Fruit fly (Drosophila melanogaster) whole organism, wandering third instar larva: ENCODE data around the gene CG11562.
A peak's percentile ranks its signal among the peaks of the same experiment; 100 is the strongest.

ENCODE experiments used
- Abd-B ChIP-seq: fragments of >200 bp; optimal IDR thresholded peaks from 2 replicates; lab custom pipeline; 2017; ENCODE audit warnings: missing biosample characterization, missing genetic modification characterization
- CG32264 ChIP-seq: fragments of 200-800 bp; sonication (Bioruptor generic); optimal IDR thresholded peaks from 2 replicates; lab custom pipeline; 2016; ENCODE audit warnings: missing biosample characterization, missing genetic modification characterization
- CG9705 ChIP-seq: fragments of 200-800 bp; sonication (Bioruptor generic); optimal IDR thresholded peaks from 2 replicates; lab custom pipeline; 2018; ENCODE audit warnings: missing biosample characterization, mild to moderate bottlenecking, missing genetic modification characterization
- CrebA ChIP-seq: fragments of 200-800 bp; sonication (Bioruptor generic); optimal IDR thresholded peaks from 2 replicates; lab custom pipeline; 2016; ENCODE audit warnings: missing biosample characterization, mild to moderate bottlenecking, missing genetic modification characterization, borderline replicate concordance
- Dfd ChIP-seq: fragments of >200 bp; optimal IDR thresholded peaks from 2 replicates; lab custom pipeline; 2017; ENCODE audit warnings: missing biosample characterization, missing genetic modification characterization
- Dif ChIP-seq: fragments of 200-275, 200-300 bp; sonication (Bioruptor generic); optimal IDR thresholded peaks from 2 replicates; lab custom pipeline; 2018; ENCODE audit warnings: missing biosample characterization, missing genetic modification characterization; ENCODE audit not compliant: partially characterized antibody
- GATAd ChIP-seq: sonication (Bioruptor generic); optimal IDR thresholded peaks from 2 replicates; lab custom pipeline; 2016; ENCODE audit warnings: missing biosample characterization, missing genetic modification characterization
- HLH106 ChIP-seq: fragments of 200-800 bp; optimal IDR thresholded peaks from 3 replicates; lab custom pipeline; 2019; ENCODE audit warnings: missing biosample characterization, mild to moderate bottlenecking, missing genetic modification characterization, moderate library complexity
- Hnf4 ChIP-seq: fragments of 200-800 bp; sonication (Bioruptor generic); optimal IDR thresholded peaks from 2 replicates; lab custom pipeline; 2016; ENCODE audit warnings: missing biosample characterization, mild to moderate bottlenecking, missing genetic modification characterization
- Hr78 ChIP-seq: fragments of >200 bp; optimal IDR thresholded peaks from 2 replicates; lab custom pipeline; 2017; ENCODE audit warnings: missing biosample characterization, missing genetic modification characterization
- Hr83 ChIP-seq: fragments of 200-300 bp; sonication (Bioruptor generic); optimal IDR thresholded peaks from 2 replicates; lab custom pipeline; 2016; ENCODE audit warnings: missing biosample characterization, mild to moderate bottlenecking, missing genetic modification characterization, moderate library complexity; ENCODE audit not compliant: poor library complexity, severe bottlenecking
- Mio ChIP-seq: sonication (Bioruptor generic); optimal IDR thresholded peaks from 2 replicates; lab custom pipeline; 2016; ENCODE audit warnings: missing biosample characterization, missing genetic modification characterization
- Myc ChIP-seq: fragments of >200 bp; optimal IDR thresholded peaks from 2 replicates; lab custom pipeline; 2017
- N ChIP-seq: fragments of >200 bp; optimal IDR thresholded peaks from 2 replicates; lab custom pipeline; 2018; ENCODE audit warnings: missing biosample characterization, missing external identifiers, missing genetic modification characterization
- Rel ChIP-seq, 2 experiments: fragments of 200-800 bp; sonication (Bioruptor generic) in 1 of 2; optimal IDR thresholded peaks; 2 replicates in 1 of 2; 3 replicates in 1 of 2; lab custom pipeline; 2016 to 2019; ENCODE audit warnings: mild to moderate bottlenecking in 2 of 2, missing biosample characterization in 2 of 2, missing genetic modification characterization in 2 of 2, moderate library complexity in 1 of 2
- Sp1 ChIP-seq: fragments of 200-800 bp; sonication (Bioruptor generic); optimal IDR thresholded peaks from 3 replicates; lab custom pipeline; 2019; ENCODE audit warnings: missing biosample characterization, mild to moderate bottlenecking, missing genetic modification characterization, moderate library complexity
- Vsx2 ChIP-seq: fragments of 200-300, 225-300 bp; sonication (Bioruptor generic); optimal IDR thresholded peaks from 2 replicates; lab custom pipeline; 2018; ENCODE audit warnings: missing biosample characterization, missing genetic modification characterization; ENCODE audit not compliant: partially characterized antibody
- br ChIP-seq: fragments of 200-800 bp; sonication (Bioruptor generic); optimal IDR thresholded peaks from 2 replicates; lab custom pipeline; 2016; ENCODE audit warnings: missing biosample characterization, missing genetic modification characterization
- brk ChIP-seq: fragments of 200-800 bp; sonication (Bioruptor generic); optimal IDR thresholded peaks from 2 replicates; lab custom pipeline; 2016; ENCODE audit warnings: missing biosample characterization, mild to moderate bottlenecking, missing genetic modification characterization
- dl ChIP-seq, 2 experiments: fragments of 175-275, 200-275 bp in 1 of 2; fragments of 200-275 bp in 1 of 2; sonication (Bioruptor generic); optimal IDR thresholded peaks; lab custom pipeline; 2018; ENCODE audit warnings: mild to moderate bottlenecking in 2 of 2, missing biosample characterization in 2 of 2, missing genetic modification characterization in 2 of 2, moderate library complexity in 2 of 2; ENCODE audit not compliant: partially characterized antibody in 2 of 2, insufficient read depth in 1 of 2
- dmrt93B ChIP-seq: fragments of 200-800 bp; sonication (Bioruptor generic); optimal IDR thresholded peaks from 2 replicates; lab custom pipeline; 2018; ENCODE audit warnings: missing biosample characterization, mild to moderate bottlenecking, missing genetic modification characterization
- dsf ChIP-seq: sonication (Bioruptor generic); optimal IDR thresholded peaks from 2 replicates; lab custom pipeline; 2016; ENCODE audit warnings: missing biosample characterization, missing genetic modification characterization, borderline replicate concordance
- ey ChIP-seq: fragments of 200-800 bp; sonication (Bioruptor generic); optimal IDR thresholded peaks from 2 replicates; lab custom pipeline; 2016; ENCODE audit warnings: missing biosample characterization, missing genetic modification characterization
- foxo ChIP-seq, 2 experiments: fragments of 200-800 bp; sonication (Bioruptor generic); optimal IDR thresholded peaks; 2 replicates in 1 of 2; 3 replicates in 1 of 2; lab custom pipeline; 2016 to 2017; ENCODE audit warnings: missing biosample characterization in 2 of 2, missing genetic modification characterization in 2 of 2
- fru ChIP-seq: fragments of 200-800 bp; sonication (Bioruptor generic); optimal IDR thresholded peaks from 3 replicates; lab custom pipeline; 2016; ENCODE audit warnings: missing biosample characterization, mild to moderate bottlenecking, missing genetic modification characterization
- h ChIP-seq: fragments of 200-800 bp; sonication (Bioruptor generic); optimal IDR thresholded peaks from 3 replicates; lab custom pipeline; 2016; ENCODE audit warnings: missing biosample characterization, mild to moderate bottlenecking, missing genetic modification characterization
- lola ChIP-seq: fragments of >200 bp; optimal IDR thresholded peaks from 2 replicates; lab custom pipeline; 2017; ENCODE audit warnings: missing biosample characterization, missing genetic modification characterization
- pan ChIP-seq: fragments of >200 bp; optimal IDR thresholded peaks from 2 replicates; lab custom pipeline; 2017
- psq ChIP-seq: fragments of 200-800 bp; sonication (Bioruptor generic); optimal IDR thresholded peaks from 3 replicates; lab custom pipeline; 2017; ENCODE audit warnings: missing biosample characterization, mild to moderate bottlenecking, missing genetic modification characterization, moderate library complexity
- rgr ChIP-seq: fragments of 200-800 bp; sonication (Bioruptor generic); optimal IDR thresholded peaks from 3 replicates; lab custom pipeline; 2016; ENCODE audit warnings: missing biosample characterization, mild to moderate bottlenecking, missing genetic modification characterization
- sage ChIP-seq: fragments of 200-800 bp; sonication (Bioruptor generic); optimal IDR thresholded peaks from 2 replicates; lab custom pipeline; 2016; ENCODE audit warnings: missing biosample characterization, mild to moderate bottlenecking, missing genetic modification characterization
- sv ChIP-seq: fragments of 200-800 bp; sonication (Bioruptor generic); optimal IDR thresholded peaks from 3 replicates; lab custom pipeline; 2016; ENCODE audit warnings: missing biosample characterization, missing genetic modification characterization
- tai ChIP-seq: sonication (Bioruptor generic); optimal IDR thresholded peaks from 2 replicates; lab custom pipeline; 2016; ENCODE audit warnings: missing biosample characterization, missing genetic modification characterization
- usp ChIP-seq: fragments of >200 bp; optimal IDR thresholded peaks from 2 replicates; lab custom pipeline; 2017; ENCODE audit warnings: missing biosample characterization, missing genetic modification characterization
- woc ChIP-seq: sonication (Bioruptor generic); optimal IDR thresholded peaks from 2 replicates; lab custom pipeline; 2016; ENCODE audit warnings: missing biosample characterization, mild to moderate bottlenecking, missing genetic modification characterization

The CG11562 gene

DNA sequence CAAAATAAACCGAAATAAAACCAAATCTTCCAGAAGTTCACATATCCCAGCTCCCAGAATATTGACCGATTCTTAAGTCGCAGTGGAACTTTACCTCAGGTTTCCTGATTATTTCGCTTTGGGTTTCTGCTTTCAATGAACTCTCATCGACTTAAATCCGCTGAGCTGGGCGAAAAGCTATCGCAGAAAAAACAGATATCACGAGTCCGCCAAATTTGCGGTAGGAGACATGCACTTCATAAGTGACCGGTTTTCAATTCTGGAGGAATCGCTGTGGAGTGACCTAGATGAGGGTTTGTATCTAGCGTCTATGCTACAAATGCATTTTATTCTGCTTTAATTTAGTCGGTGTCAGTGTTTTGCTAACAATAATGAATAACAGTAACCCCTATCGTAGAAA is 13.0 kb downstream of the CG11562 start:
- TF ChIP-seq CG32264 (GFP tag; lab: Kevin White, UChicago): no peak
- no peak for TF ChIP-seq Hr83 (GFP tag; lab: Kevin White, UChicago)
- no peak for TF ChIP-seq h
- no peak for TF ChIP-seq dmrt93B (GFP tag; lab: Kevin White, UChicago)
- no peak for TF ChIP-seq CrebA
- TF ChIP-seq Myc (lab: Kevin White, UChicago): no peak

DNA sequence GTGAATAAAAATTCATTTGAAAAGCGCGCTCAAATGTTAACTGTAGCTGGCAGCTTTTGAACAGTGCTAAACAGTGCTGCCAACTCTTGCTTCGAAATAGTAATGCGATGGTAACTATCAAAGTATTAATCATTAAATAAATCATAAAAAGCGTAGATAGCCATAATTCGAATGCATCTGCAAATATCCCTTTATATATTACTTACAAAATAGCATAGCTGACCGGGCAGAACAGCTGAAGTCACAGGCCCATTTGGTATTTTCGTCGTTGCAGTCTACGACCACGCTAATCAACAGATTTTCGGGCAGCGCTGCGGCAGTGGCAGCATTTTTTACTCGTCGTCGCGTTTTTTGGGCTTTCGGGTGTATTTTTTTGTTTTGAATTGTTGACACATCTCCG is 13.4 kb downstream of the CG11562 start, which contains the start of gene Plc21C:
TSS of gene Plc21C (plus strand) at position 290 of the 400 bp plus-strand sequence.
- peak in 1 of 2 experiments; percentile 51 for TF ChIP-seq foxo (GFP tag; optimal IDR thresholded peaks at IDR 0.05; lab: Kevin White, UChicago)
- no peak for TF ChIP-seq Vsx2
- peak; percentile 14 for TF ChIP-seq rgr (GFP tag; lab: Kevin White, UChicago)
- no peak for TF ChIP-seq CG32264 (GFP tag; lab: Kevin White, UChicago)
- TF ChIP-seq Myc (lab: Kevin White, UChicago): no peak
- TF ChIP-seq GATAd (GFP tag; lab: Kevin White, UChicago): no peak
- no peak for TF ChIP-seq Hr78 (GFP tag; lab: Kevin White, UChicago)
- no peak for TF ChIP-seq N (GFP tag; lab: Kevin White, UChicago)
- TF ChIP-seq dl (GFP tag; optimal IDR thresholded peaks at IDR 0.05; lab: Kevin White, UChicago; ENCODE audit: insufficient read depth in 1 of 2, partially characterized antibody in 2 of 2): peak in 1 of 2 experiments; percentile 4
- peak; percentile 60 for TF ChIP-seq HLH106 (tag; lab: Kevin White, UChicago)
- no peak for TF ChIP-seq Hr83 (GFP tag; lab: Kevin White, UChicago)
- no peak for TF ChIP-seq usp (GFP tag; lab: Kevin White, UChicago)
- TF ChIP-seq brk (GFP tag; lab: Kevin White, UChicago): no peak
- no peak for TF ChIP-seq lola (GFP tag; lab: Kevin White, UChicago)
- TF ChIP-seq Dfd: no peak
- TF ChIP-seq br: peak; percentile 42
- peak; percentile 36 for TF ChIP-seq Dif (GFP tag; lab: Kevin White, UChicago)
- no peak for TF ChIP-seq sage (GFP tag; lab: Kevin White, UChicago)
- no peak for TF ChIP-seq Abd-B (GFP tag; lab: Kevin White, UChicago)
- peak; percentile 41 for TF ChIP-seq sv (GFP tag; lab: Kevin White, UChicago)
- peak; percentile 62 for TF ChIP-seq h
- no peak for TF ChIP-seq dsf
- TF ChIP-seq woc (GFP tag; lab: Kevin White, UChicago): peak; percentile 16
- TF ChIP-seq psq (GFP tag; lab: Kevin White, UChicago): peak; percentile 24
- peak; percentile 51 for TF ChIP-seq Hnf4 (GFP tag; lab: Kevin White, UChicago)
- TF ChIP-seq Sp1 (GFP tag; lab: Kevin White, UChicago): peak; percentile 26
- TF ChIP-seq ey (GFP tag; lab: Kevin White, UChicago): peak; percentile 50
- TF ChIP-seq Rel (GFP tag; optimal IDR thresholded peaks at IDR 0.05; lab: Kevin White, UChicago): no peak
- peak; percentile 54 for TF ChIP-seq Rel (tag; optimal IDR thresholded peaks at IDR 0.05; lab: Kevin White, UChicago)
- TF ChIP-seq fru (GFP tag; lab: Kevin White, UChicago): peak; percentile 52
- TF ChIP-seq CG9705 (GFP tag; lab: Kevin White, UChicago): peak; percentile 18
- no peak for TF ChIP-seq Mio (GFP tag; lab: Kevin White, UChicago)
- peak; percentile 42 for TF ChIP-seq tai (GFP tag; lab: Kevin White, UChicago)

DNA sequence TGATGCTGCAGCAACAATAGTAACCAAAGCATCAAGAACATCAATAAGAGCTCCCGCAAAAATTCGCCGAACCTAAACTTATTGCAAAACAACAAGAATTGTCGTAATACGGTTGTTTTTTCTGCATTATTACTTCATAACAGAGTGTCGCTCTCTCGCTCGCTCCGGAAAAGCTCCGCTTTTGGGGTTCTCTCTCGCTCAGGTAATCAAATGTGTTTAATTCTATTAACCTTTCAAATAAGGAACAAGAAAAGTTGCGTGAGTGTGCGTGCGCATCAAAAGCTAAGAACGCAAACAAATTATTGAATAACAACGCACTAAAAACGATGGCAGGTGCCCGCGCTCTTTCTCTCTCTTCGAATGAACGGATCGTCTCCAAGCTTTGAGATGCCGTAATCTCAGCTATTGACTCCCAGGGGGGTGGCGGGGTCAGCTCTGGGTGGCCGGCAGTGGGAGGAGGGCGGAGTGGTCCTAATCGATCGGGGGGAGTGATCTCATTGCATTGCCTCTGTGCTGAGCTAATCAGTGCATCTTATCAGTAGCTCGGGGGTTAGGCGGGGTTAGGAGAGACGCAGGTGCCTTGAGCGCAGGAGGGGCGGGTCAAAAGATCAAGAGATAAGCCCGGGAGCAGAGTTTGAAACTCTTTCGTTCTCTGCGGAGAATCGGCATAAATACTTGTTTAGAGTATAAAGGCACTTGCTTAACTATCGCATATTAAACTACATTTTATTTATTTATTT is 14.1 kb downstream of the CG11562 start:
- no peak for TF ChIP-seq Hr78 (GFP tag; lab: Kevin White, UChicago)
- TF ChIP-seq N (GFP tag; lab: Kevin White, UChicago): no peak
- no peak for TF ChIP-seq pan (lab: Kevin White, UChicago)
